Worm (Caenorhabditis elegans): ENCODE data around the gene rnp-4.
A peak's percentile ranks its signal among the peaks of the same experiment; 100 is the strongest.

ce11 chrIII:4448029-4448428, 41.9 kb downstream of the rnp-4 start:
- TF ChIP-seq nhr-76 (tag; optimal IDR thresholded peaks at IDR 0.05) (no peak), nhr-237 (tag; optimal IDR thresholded peaks at IDR 0.05) (no peak), lin-13 (tag; optimal IDR thresholded peaks at IDR 0.05) (no peak), lsy-2 (tag; optimal IDR thresholded peaks at IDR 0.05) (no peak), unc-39 (tag; optimal IDR thresholded peaks at IDR 0.05) (no peak), unc-62 (GFP tag; optimal IDR thresholded peaks at IDR 0.05) (peak; percentile 80), mep-1 (tag; optimal IDR thresholded peaks at IDR 0.05) (no peak), nhr-12 (tag; optimal IDR thresholded peaks at IDR 0.05) (no peak), snpc-4 (tag; optimal IDR thresholded peaks at IDR 0.05) (no peak)

All from whole organism, mixed stage, embryonic.